Fruit fly (Drosophila melanogaster) whole organism, embryonic: ENCODE data around the gene prt.

Experiments used
- CG11456 ChIP-seq: fragments of 200-800 bp; sonication (Bioruptor generic); IDR thresholded peaks from 3 replicates; pipeline ENCODE4 v1.3.6; 2022; ENCODE audit warnings: missing biosample characterization, missing genetic modification characterization
- CG11504 ChIP-seq: fragments of 200-800 bp; sonication (Bioruptor generic); optimal IDR thresholded peaks from 3 replicates; lab custom pipeline; 2019; ENCODE audit warnings: missing biosample characterization, mild to moderate bottlenecking, missing genetic modification characterization, moderate library complexity
- CG11695 ChIP-seq: fragments of 200-800 bp; sonication (Bioruptor generic); IDR thresholded peaks from 3 replicates; pipeline ENCODE4 v1.3.6; 2022; ENCODE audit warnings: missing biosample characterization, missing genetic modification characterization
- CG12219 ChIP-seq: fragments of 200-800 bp; sonication (Bioruptor generic); optimal IDR thresholded peaks from 3 replicates; lab custom pipeline; 2018; ENCODE audit warnings: missing biosample characterization, mild to moderate bottlenecking, missing genetic modification characterization
- CG13424 ChIP-seq: fragments of 200-800 bp; sonication (Bioruptor generic); optimal IDR thresholded peaks from 2 replicates; lab custom pipeline; 2019; ENCODE audit warnings: missing biosample characterization, mild to moderate bottlenecking, missing genetic modification characterization, moderate library complexity
- CG16815 ChIP-seq: fragments of 200-800 bp; sonication (Bioruptor generic); optimal IDR thresholded peaks from 3 replicates; lab custom pipeline; 2017; ENCODE audit warnings: missing biosample characterization, mild to moderate bottlenecking, missing genetic modification characterization
- CG17568 ChIP-seq: fragments of 200-800 bp; sonication (Bioruptor generic); optimal IDR thresholded peaks from 2 replicates; lab custom pipeline; 2018; ENCODE audit warnings: missing biosample characterization, mild to moderate bottlenecking, missing genetic modification characterization, moderate library complexity
- CG18476 ChIP-seq: fragments of 200-800 bp; sonication (Bioruptor generic); optimal IDR thresholded peaks from 2 replicates; lab custom pipeline; 2016; ENCODE audit warnings: missing biosample characterization, mild to moderate bottlenecking, missing genetic modification characterization
- CG2120 ChIP-seq: fragments of 200-800 bp; sonication (Bioruptor generic); optimal IDR thresholded peaks from 3 replicates; lab custom pipeline; 2016; ENCODE audit warnings: missing biosample characterization, missing genetic modification characterization
- CG2678 ChIP-seq: fragments of 200-800 bp; sonication (Bioruptor generic); optimal IDR thresholded peaks from 3 replicates; lab custom pipeline; 2019; ENCODE audit warnings: missing biosample characterization, mild to moderate bottlenecking, missing genetic modification characterization, moderate library complexity
- CG30403 ChIP-seq: fragments of 200-800 bp; sonication (Bioruptor generic); optimal IDR thresholded peaks from 3 replicates; lab custom pipeline; 2016; ENCODE audit warnings: missing biosample characterization, missing genetic modification characterization
- CG31441 ChIP-seq: fragments of 200-800 bp; sonication (Bioruptor generic); IDR thresholded peaks from 2 replicates; pipeline ENCODE4 v1.3.6; 2022; ENCODE audit warnings: missing biosample characterization, missing genetic modification characterization
- CG3995 ChIP-seq: fragments of 200-800 bp; sonication (Bioruptor generic); optimal IDR thresholded peaks from 3 replicates; lab custom pipeline; 2016; ENCODE audit warnings: missing biosample characterization, missing genetic modification characterization
- CG4820 ChIP-seq: fragments of 200-800 bp; sonication (Bioruptor generic); optimal IDR thresholded peaks from 3 replicates; lab custom pipeline; 2016; ENCODE audit warnings: missing biosample characterization, missing genetic modification characterization
- CG7556 ChIP-seq: fragments of 200-800 bp; sonication (Bioruptor generic); optimal IDR thresholded peaks from 2 replicates; lab custom pipeline; 2017; ENCODE audit warnings: missing biosample characterization, mild to moderate bottlenecking, missing genetic modification characterization
- CG7786 ChIP-seq: fragments of 200-800 bp; sonication (Bioruptor generic); optimal IDR thresholded peaks from 2 replicates; lab custom pipeline; 2016; ENCODE audit warnings: missing biosample characterization, missing genetic modification characterization
- CG7928 ChIP-seq: fragments of 200-800 bp; sonication (Bioruptor generic); optimal IDR thresholded peaks from 2 replicates; lab custom pipeline; 2017; ENCODE audit warnings: missing biosample characterization, mild to moderate bottlenecking, missing genetic modification characterization
- CG8281 ChIP-seq: fragments of 200-800 bp; sonication (Bioruptor generic); optimal IDR thresholded peaks from 2 replicates; lab custom pipeline; 2018; ENCODE audit warnings: missing biosample characterization, mild to moderate bottlenecking, missing genetic modification characterization, moderate library complexity
- CkIIα-i1 ChIP-seq: fragments of 200-800 bp; sonication (Bioruptor generic); IDR thresholded peaks from 2 replicates; pipeline ENCODE4 v1.3.6; 2022; ENCODE audit warnings: missing biosample characterization, missing genetic modification characterization
- Doc3 ChIP-seq: fragments of 200-800 bp; sonication (Bioruptor generic); IDR thresholded peaks from 3 replicates; pipeline ENCODE4 v1.3.6; 2022; ENCODE audit warnings: missing biosample characterization, missing genetic modification characterization; ENCODE audit not compliant: partially characterized antibody
- Ets65A ChIP-seq: fragments of 200-800 bp; sonication (Bioruptor generic); peaks from one replicate; lab custom pipeline; 2016; ENCODE audit warnings: missing biosample characterization, missing genetic modification characterization
- HHEX ChIP-seq: fragments of 200-800 bp; sonication (Bioruptor generic); optimal IDR thresholded peaks from 3 replicates; lab custom pipeline; 2017; ENCODE audit warnings: missing biosample characterization, mild to moderate bottlenecking, missing genetic modification characterization, missing genetic modification reagents
- Med ChIP-seq: fragments of 200-800 bp; sonication (Bioruptor generic); peaks from one replicate; lab custom pipeline; 2016; ENCODE audit warnings: missing biosample characterization, missing genetic modification characterization, mild to moderate bottlenecking, inconsistent platforms, moderate library complexity
- NK7.1 ChIP-seq: fragments of 200-800 bp; sonication (Bioruptor generic); optimal IDR thresholded peaks from 3 replicates; lab custom pipeline; 2016; ENCODE audit warnings: missing biosample characterization, missing genetic modification characterization
- Spps ChIP-seq: fragments of 200-800 bp; sonication (Bioruptor generic); optimal IDR thresholded peaks from 2 replicates; lab custom pipeline; 2018; ENCODE audit warnings: missing biosample characterization, mild to moderate bottlenecking, missing genetic modification characterization
- danr ChIP-seq: fragments of 200-800 bp; sonication (Bioruptor generic); IDR thresholded peaks from 2 replicates; pipeline ENCODE4 v1.3.6; 2022; ENCODE audit warnings: missing biosample characterization, missing genetic modification characterization
- fd102C ChIP-seq: fragments of 200-800 bp; sonication (Bioruptor generic); optimal IDR thresholded peaks from 2 replicates; lab custom pipeline; 2018; ENCODE audit warnings: missing biosample characterization, mild to moderate bottlenecking, missing genetic modification characterization, moderate library complexity
- gem ChIP-seq: fragments of 200-800 bp; sonication (Bioruptor generic); optimal IDR thresholded peaks from 2 replicates; lab custom pipeline; 2019; ENCODE audit warnings: missing biosample characterization, mild to moderate bottlenecking, missing genetic modification characterization, moderate library complexity
- gfzf ChIP-seq: fragments of 200-800 bp; sonication (Bioruptor generic); optimal IDR thresholded peaks from 2 replicates; lab custom pipeline; 2016; ENCODE audit warnings: missing biosample characterization, mild to moderate bottlenecking, missing genetic modification characterization, moderate library complexity
- grn ChIP-seq: fragments of 200-800 bp; sonication (Bioruptor generic); optimal IDR thresholded peaks from 3 replicates; lab custom pipeline; 2017; ENCODE audit warnings: missing biosample characterization, missing genetic modification characterization
- jigr1 ChIP-seq: fragments of 200-800 bp; sonication (Bioruptor generic); IDR thresholded peaks from 3 replicates; pipeline ENCODE4 v1.3.6; 2022; ENCODE audit warnings: missing biosample characterization, missing genetic modification characterization
- ken ChIP-seq: fragments of 200-800 bp; sonication (Bioruptor generic); IDR thresholded peaks from 3 replicates; pipeline ENCODE4 v1.3.6; 2022; ENCODE audit warnings: missing biosample characterization, missing genetic modification characterization
- lov ChIP-seq, 2 experiments: fragments of 200-800 bp in 1 of 2; fragments of >200 bp in 1 of 2; sonication (Bioruptor generic) in 1 of 2; IDR thresholded peaks in 1 of 2; optimal IDR thresholded peaks in 1 of 2; 2 replicates in 1 of 2; 3 replicates in 1 of 2; pipeline versions ENCODE4 v1.3.6 to Lab custom; 2017 to 2022; ENCODE audit warnings: missing biosample characterization in 1 of 2, missing genetic modification characterization in 1 of 2
- mam ChIP-seq: fragments of 200-800 bp; sonication (Bioruptor generic); optimal IDR thresholded peaks from 3 replicates; lab custom pipeline; 2016; ENCODE audit warnings: missing biosample characterization, missing genetic modification characterization
- pan ChIP-seq, 4 experiments: fragments of >200 bp in 3 of 4; fragments of 200-800 bp in 1 of 4; sonication (Bioruptor generic) in 1 of 4; optimal IDR thresholded peaks in 3 of 4; IDR thresholded peaks in 1 of 4; 2 replicates each; pipeline versions ENCODE4 v1.3.6 to Lab custom; 2017 to 2022; ENCODE audit warnings: missing biosample characterization in 2 of 4, missing genetic modification characterization in 2 of 4, mixed read lengths in 1 of 4
- psq ChIP-seq: fragments of 200-800 bp; sonication (Bioruptor generic); optimal IDR thresholded peaks from 2 replicates; lab custom pipeline; 2017; ENCODE audit warnings: missing biosample characterization, missing genetic modification characterization
- sens ChIP-seq: fragments of 200-800 bp; sonication (Bioruptor generic); peaks from one replicate; lab custom pipeline; 2016; ENCODE audit warnings: missing biosample characterization, missing genetic modification characterization
- slou ChIP-seq: fragments of 200-800 bp; sonication (Bioruptor generic); optimal IDR thresholded peaks from 3 replicates; lab custom pipeline; 2016; ENCODE audit warnings: missing biosample characterization, missing genetic modification characterization
- ssp ChIP-seq: fragments of 200-800 bp; sonication (Bioruptor generic); IDR thresholded peaks from 2 replicates; pipeline ENCODE4 v1.3.6; 2022; ENCODE audit warnings: missing biosample characterization, missing genetic modification characterization
- trh ChIP-seq: fragments of 200-800 bp; sonication (Bioruptor generic); optimal IDR thresholded peaks from 2 replicates; lab custom pipeline; 2016; ENCODE audit warnings: missing biosample characterization, missing genetic modification characterization
- tup ChIP-seq: fragments of 200-800 bp; sonication (Bioruptor generic); optimal IDR thresholded peaks from 2 replicates; lab custom pipeline; 2016; ENCODE audit warnings: missing biosample characterization, mild to moderate bottlenecking, missing genetic modification characterization, moderate library complexity

Gene prt

DNA sequence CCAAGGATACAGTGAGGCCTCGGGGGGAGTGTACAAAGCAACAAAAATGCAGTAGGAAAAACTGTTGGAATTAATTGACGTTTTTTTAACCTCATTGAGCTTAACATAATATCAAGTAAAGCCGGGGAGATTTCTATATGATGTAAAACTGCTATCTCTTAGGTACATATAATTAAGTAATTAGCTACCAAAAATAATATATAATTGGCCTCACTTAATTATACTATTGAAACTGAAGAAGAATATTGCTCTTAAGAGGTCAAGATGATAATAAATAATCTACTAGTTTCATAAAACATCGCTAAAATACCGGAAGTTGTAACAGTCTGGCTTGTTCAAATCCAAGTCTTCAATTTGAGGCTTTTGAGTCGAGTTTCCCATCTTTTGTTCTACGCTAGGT lies 31.4 kb downstream of the prt start (continued):
- TF ChIP-seq ssp (GFP tag; lab: Robert Waterston, UW), result no peak
- TF ChIP-seq gfzf (GFP tag; lab: Kevin White, UChicago), result no peak
- no peak for TF ChIP-seq CG16815 (GFP tag; lab: Kevin White, UChicago)
- TF ChIP-seq sens, result peak; percentile 69
- no peak for TF ChIP-seq trh
- peak; percentile 26 for TF ChIP-seq CG30403
- no peak for TF ChIP-seq jigr1 (GFP tag; lab: Robert Waterston, UW)
- peak; percentile 1 for TF ChIP-seq mam (GFP tag; lab: Kevin White, UChicago)
- peak; percentile 22 for TF ChIP-seq HHEX (GFP tag; lab: Kevin White, UChicago)
- TF ChIP-seq CG7556, result peak; percentile 51
- 0 out of 2 replicates have a peak, but pooled peaks have one; percentile 17 for TF ChIP-seq CG31441
- TF ChIP-seq CG2120, result peak; percentile 45
- TF ChIP-seq CG3995 (GFP tag; lab: Kevin White, UChicago), result no peak
- TF ChIP-seq CG2678 (tag; lab: Kevin White, UChicago), result peak; percentile 38
- TF ChIP-seq CG18476 (GFP tag; lab: Kevin White, UChicago), result no peak
- no peak for TF ChIP-seq Spps (tag; lab: Kevin White, UChicago)
- TF ChIP-seq CG7928 (GFP tag; lab: Kevin White, UChicago), result no peak
- no peak for TF ChIP-seq ken (GFP tag; lab: Robert Waterston, UW)
- peak; percentile 28 for TF ChIP-seq CG11504
- no peak for TF ChIP-seq pan (optimal IDR thresholded peaks at IDR 0.05; lab: Kevin White, UChicago)
- no peak for TF ChIP-seq pan (GFP tag; optimal IDR thresholded peaks at IDR 0.05 in 1 of 2, IDR thresholded peaks at IDR 0.05 in 1 of 2)
- no peak for TF ChIP-seq grn (GFP tag; lab: Kevin White, UChicago)
- TF ChIP-seq Ets65A, result no peak
- no peak for TF ChIP-seq CkIIα-i1 (GFP tag; lab: Robert Waterston, UW)
- TF ChIP-seq CG13424, result peak; percentile 14
- TF ChIP-seq Doc3 (GFP tag; lab: Robert Waterston, UW), result no peak
- TF ChIP-seq danr (GFP tag; lab: Robert Waterston, UW), result no peak
- TF ChIP-seq CG11456 (GFP tag; lab: Robert Waterston, UW), result no peak
- TF ChIP-seq gem, result peak; percentile 30
- TF ChIP-seq CG8281 (tag; lab: Kevin White, UChicago), result no peak
- no peak for TF ChIP-seq NK7.1 (GFP tag; lab: Kevin White, UChicago)
- no peak for TF ChIP-seq slou (GFP tag; lab: Kevin White, UChicago)
- no peak for TF ChIP-seq CG4820
- no peak for TF ChIP-seq psq (GFP tag; lab: Kevin White, UChicago)
- TF ChIP-seq lov (optimal IDR thresholded peaks at IDR 0.05; lab: Kevin White, UChicago), result no peak
- TF ChIP-seq lov (GFP tag; IDR thresholded peaks at IDR 0.05; lab: Robert Waterston, UW), result no peak
- TF ChIP-seq CG17568 (GFP tag; lab: Kevin White, UChicago), result no peak
- TF ChIP-seq tup, result no peak
- no peak for TF ChIP-seq CG11695 (GFP tag; lab: Robert Waterston, UW)
- TF ChIP-seq CG7786 (GFP tag; lab: Kevin White, UChicago), result no peak
- no peak for TF ChIP-seq fd102C (GFP tag; lab: Kevin White, UChicago)
- no peak for TF ChIP-seq Med (GFP tag; lab: Kevin White, UChicago)
- TF ChIP-seq CG12219 (GFP tag; lab: Kevin White, UChicago), result no peak
